Fruit fly (Drosophila melanogaster) whole organism, pupa: ENCODE results near the gene ss.

Experiments
- CG17806 ChIP-seq: fragments of 200-800 bp; sonication (Bioruptor generic); optimal IDR thresholded peaks from 2 replicates; lab custom pipeline; 2018; ENCODE audit warnings: missing biosample characterization, mild to moderate bottlenecking, missing genetic modification characterization, moderate library complexity
- CG9948 ChIP-seq: fragments of 200-800 bp; sonication (Bioruptor generic); optimal IDR thresholded peaks from 2 replicates; lab custom pipeline; 2018; ENCODE audit warnings: missing biosample characterization, mild to moderate bottlenecking, missing genetic modification characterization, moderate library complexity
- D1 ChIP-seq: fragments of 200-800 bp; sonication (Bioruptor generic); optimal IDR thresholded peaks from 2 replicates; lab custom pipeline; 2018; ENCODE audit warnings: missing biosample characterization, mild to moderate bottlenecking, missing genetic modification characterization, moderate library complexity
- EcR ChIP-seq: fragments of 200-800 bp; sonication (Bioruptor generic); optimal IDR thresholded peaks from 3 replicates; lab custom pipeline; 2019; ENCODE audit warnings: missing biosample characterization, missing genetic modification characterization, mild to moderate bottlenecking, moderate library complexity, missing genetic modification reagents
- Ets98B ChIP-seq: fragments of 200-800 bp; sonication (Bioruptor generic); IDR thresholded peaks from 2 replicates; pipeline ENCODE4 v1.3.6; 2022; ENCODE audit warnings: missing biosample characterization, missing genetic modification characterization
- gl ChIP-seq: fragments of 200-800 bp; sonication (Bioruptor generic); optimal IDR thresholded peaks from 2 replicates; lab custom pipeline; 2018; ENCODE audit warnings: missing biosample characterization, mild to moderate bottlenecking, missing genetic modification characterization

dm6 chr3R:16337863-16338262, 65.6 kb downstream of the ss start:
- TF ChIP-seq CG9948 (tag; lab: Kevin White, UChicago), result no peak
- no peak for TF ChIP-seq gl (tag; lab: Kevin White, UChicago)
- no peak for TF ChIP-seq Ets98B (GFP tag; lab: Robert Waterston, UW)
- no peak for TF ChIP-seq D1 (tag; lab: Kevin White, UChicago)
- no peak for TF ChIP-seq CG17806 (tag; lab: Kevin White, UChicago)
- TF ChIP-seq EcR (GFP tag; lab: Kevin White, UChicago), result no peak
